Fruit fly (Drosophila melanogaster): Measurements from ENCODE around the gene tth.

- TF ChIP-seq EcR (GFP tag; optimal IDR thresholded peaks at IDR 0.05) (no peak), usp (GFP tag; optimal IDR thresholded peaks at IDR 0.05) (no peak)
These were observed 18.0 kb upstream of the tth start for dm6 chrX:13634254-13634999.

All from whole organism.